Worm (Caenorhabditis elegans) whole organism, L4/young adult: ENCODE results near the gene ceh-99.

ENCODE experiments used
- W03F9.2 ChIP-seq: fragments of 150-350 bp; optimal IDR thresholded peaks from 2 replicates; lab custom pipeline; 2014; ENCODE audit warnings: missing biosample characterization, missing genetic modification characterization
- dao-5 ChIP-seq: sonication (generic microtip); optimal IDR thresholded peaks from 2 replicates; lab custom pipeline; 2016; ENCODE audit warnings: missing genotype, missing genetic modification characterization, moderate library complexity, missing compliant biosample characterization
- him-1 ChIP-seq: sonication (generic microtip); optimal IDR thresholded peaks from 2 replicates; lab custom pipeline; 2016; ENCODE audit warnings: missing genotype, missing genetic modification reagents, missing genetic modification characterization, missing compliant biosample characterization

- TF ChIP-seq him-1 (tag; lab: Kevin White, UChicago) (no peak), W03F9.2 (tag; lab: Kevin White, UChicago) (no peak), dao-5 (tag; lab: Kevin White, UChicago) (no peak)
Measured at ce11 chrII:12546413-12546812, 26.6 kb downstream of the ceh-99 start, which contains the start of the genes F49C5.5 and F49C5.10.
